Fruit fly (Drosophila melanogaster) whole organism, embryonic: ENCODE data around the gene ND-MNLL.

Experiments
- Aef1 ChIP-seq: fragments of 200-800 bp; sonication (Bioruptor generic); IDR thresholded peaks from 3 replicates; pipeline ENCODE4 v1.3.6; 2022; ENCODE audit warnings: missing biosample characterization, missing genetic modification characterization
- Bdp1 ChIP-seq: fragments of 200-800 bp; sonication (Bioruptor generic); optimal IDR thresholded peaks from 3 replicates; lab custom pipeline; 2016; ENCODE audit warnings: missing biosample characterization, missing genetic modification characterization
- BtbVII ChIP-seq: fragments of 200-800 bp; sonication (Bioruptor generic); optimal IDR thresholded peaks from 3 replicates; lab custom pipeline; 2017; ENCODE audit warnings: missing biosample characterization, mild to moderate bottlenecking, missing genetic modification characterization
- CG11456 ChIP-seq: fragments of 200-800 bp; sonication (Bioruptor generic); IDR thresholded peaks from 3 replicates; pipeline ENCODE4 v1.3.6; 2022; ENCODE audit warnings: missing biosample characterization, missing genetic modification characterization
- CG12104 ChIP-seq: fragments of 200-800 bp; sonication (Bioruptor generic); optimal IDR thresholded peaks from 3 replicates; lab custom pipeline; 2016; ENCODE audit warnings: missing biosample characterization, missing genetic modification characterization
- CG12155 ChIP-seq: fragments of 200-800 bp; sonication (Bioruptor generic); optimal IDR thresholded peaks from 3 replicates; lab custom pipeline; 2016; ENCODE audit warnings: missing biosample characterization, missing genetic modification characterization
- CG1233 ChIP-seq: fragments of 200-800 bp; sonication (Bioruptor generic); optimal IDR thresholded peaks from 4 replicates; lab custom pipeline; 2018; ENCODE audit warnings: missing biosample characterization, mild to moderate bottlenecking, missing genetic modification characterization
- CG13424 ChIP-seq: fragments of 200-800 bp; sonication (Bioruptor generic); optimal IDR thresholded peaks from 2 replicates; lab custom pipeline; 2019; ENCODE audit warnings: missing biosample characterization, mild to moderate bottlenecking, missing genetic modification characterization, moderate library complexity
- CG15073 ChIP-seq: fragments of 200-800 bp; sonication (Bioruptor generic); optimal IDR thresholded peaks from 2 replicates; lab custom pipeline; 2016; ENCODE audit warnings: missing biosample characterization, missing genetic modification characterization
- CG1603 ChIP-seq: fragments of 200-800 bp; sonication (Bioruptor generic); optimal IDR thresholded peaks from 2 replicates; lab custom pipeline; 2019; ENCODE audit warnings: missing biosample characterization, mild to moderate bottlenecking, missing genetic modification characterization, moderate library complexity
- CG17568 ChIP-seq: fragments of 200-800 bp; sonication (Bioruptor generic); optimal IDR thresholded peaks from 2 replicates; lab custom pipeline; 2018; ENCODE audit warnings: missing biosample characterization, mild to moderate bottlenecking, missing genetic modification characterization, moderate library complexity
- CG17612 ChIP-seq: fragments of 200-800 bp; sonication (Bioruptor generic); IDR thresholded peaks from 2 replicates; pipeline ENCODE4 v1.3.6; 2022; ENCODE audit warnings: missing biosample characterization, missing genetic modification characterization
- CG2120 ChIP-seq: fragments of 200-800 bp; sonication (Bioruptor generic); optimal IDR thresholded peaks from 3 replicates; lab custom pipeline; 2016; ENCODE audit warnings: missing biosample characterization, missing genetic modification characterization
- CG2202 ChIP-seq: fragments of 200-800 bp; sonication (Bioruptor generic); optimal IDR thresholded peaks from 2 replicates; lab custom pipeline; 2018; ENCODE audit warnings: missing biosample characterization, mild to moderate bottlenecking, missing genetic modification characterization
- CG31388 ChIP-seq: fragments of 200-800 bp; sonication (Bioruptor generic); optimal IDR thresholded peaks from 2 replicates; lab custom pipeline; 2016; ENCODE audit warnings: missing biosample characterization, missing genetic modification characterization
- CG31441 ChIP-seq: fragments of 200-800 bp; sonication (Bioruptor generic); IDR thresholded peaks from 2 replicates; pipeline ENCODE4 v1.3.6; 2022; ENCODE audit warnings: missing biosample characterization, missing genetic modification characterization
- CG32532 ChIP-seq: fragments of 200-800 bp; sonication (Bioruptor generic); IDR thresholded peaks from 2 replicates; pipeline ENCODE4 v1.3.6; 2022; ENCODE audit warnings: missing biosample characterization, missing genetic modification characterization
- CG32767 ChIP-seq: fragments of 200-800 bp; sonication (Bioruptor generic); IDR thresholded peaks from 2 replicates; pipeline ENCODE4 v1.3.6; 2022; ENCODE audit warnings: missing biosample characterization, missing genetic modification characterization
- CG32772 ChIP-seq: fragments of 200-800 bp; sonication (Bioruptor generic); IDR thresholded peaks from 2 replicates; pipeline ENCODE4 v1.3.6; 2022; ENCODE audit warnings: missing biosample characterization, missing genetic modification characterization
- CG34224 ChIP-seq: fragments of 200-800 bp; sonication (Bioruptor generic); IDR thresholded peaks from 3 replicates; pipeline ENCODE4 v1.3.6; 2022; ENCODE audit warnings: missing biosample characterization, missing genetic modification characterization; ENCODE audit not compliant: partially characterized antibody
- CG4404 ChIP-seq: fragments of 200-800 bp; sonication (Bioruptor generic); IDR thresholded peaks from 2 replicates; pipeline ENCODE4 v1.3.6; 2022; ENCODE audit warnings: missing biosample characterization, missing genetic modification characterization
- CG7271 ChIP-seq: fragments of 200-800 bp; sonication (Bioruptor generic); optimal IDR thresholded peaks from 2 replicates; lab custom pipeline; 2018; ENCODE audit warnings: missing biosample characterization, mild to moderate bottlenecking, missing genetic modification characterization, moderate library complexity
- CG9609 ChIP-seq: fragments of 200-800 bp; sonication (Bioruptor generic); optimal IDR thresholded peaks from 3 replicates; lab custom pipeline; 2016; ENCODE audit warnings: missing biosample characterization, missing genetic modification characterization
- CG9817 ChIP-seq: fragments of 200-800 bp; sonication (Bioruptor generic); optimal IDR thresholded peaks from 2 replicates; lab custom pipeline; 2018; ENCODE audit warnings: missing biosample characterization, mild to moderate bottlenecking, missing genetic modification characterization, moderate library complexity
- CkIIα-i1 ChIP-seq: fragments of 200-800 bp; sonication (Bioruptor generic); IDR thresholded peaks from 2 replicates; pipeline ENCODE4 v1.3.6; 2022; ENCODE audit warnings: missing biosample characterization, missing genetic modification characterization
- Dek ChIP-seq: fragments of 200-800 bp; sonication (Bioruptor generic); optimal IDR thresholded peaks from 3 replicates; lab custom pipeline; 2019; ENCODE audit warnings: missing biosample characterization, mild to moderate bottlenecking, missing genetic modification characterization, moderate library complexity
- HLHmδ ChIP-seq: fragments of 200-800 bp; sonication (Bioruptor generic); optimal IDR thresholded peaks from 2 replicates; lab custom pipeline; 2018; ENCODE audit warnings: missing biosample characterization, mild to moderate bottlenecking, missing genetic modification characterization, moderate library complexity
- Hmr ChIP-seq: fragments of 200-800 bp; sonication (Bioruptor generic); optimal IDR thresholded peaks from 3 replicates; lab custom pipeline; 2017; ENCODE audit warnings: mild to moderate bottlenecking, missing biosample characterization, missing genetic modification reagents, missing genetic modification characterization
- Hr3 ChIP-seq: fragments of 200-800 bp; sonication (Bioruptor generic); optimal IDR thresholded peaks from 3 replicates; lab custom pipeline; 2016; ENCODE audit warnings: missing biosample characterization, missing genetic modification characterization
- Max ChIP-seq: fragments of 200-800 bp; sonication (Bioruptor generic); optimal IDR thresholded peaks from 2 replicates; lab custom pipeline; 2016; ENCODE audit warnings: missing biosample characterization, mild to moderate bottlenecking, missing genetic modification characterization
- Med ChIP-seq: fragments of 200-800 bp; sonication (Bioruptor generic); peaks from one replicate; lab custom pipeline; 2016; ENCODE audit warnings: missing biosample characterization, missing genetic modification characterization, mild to moderate bottlenecking, inconsistent platforms, moderate library complexity
- Meics ChIP-seq: fragments of 200-800 bp; sonication (Bioruptor generic); optimal IDR thresholded peaks from 2 replicates; lab custom pipeline; 2017; ENCODE audit warnings: missing biosample characterization, mild to moderate bottlenecking, missing genetic modification characterization
- Mes4 ChIP-seq: fragments of 200-800 bp; sonication (Bioruptor generic); optimal IDR thresholded peaks from 2 replicates; lab custom pipeline; 2016; ENCODE audit warnings: missing biosample characterization, missing genetic modification characterization
- NC2β ChIP-seq: fragments of 200-800 bp; sonication (Bioruptor generic); optimal IDR thresholded peaks from 2 replicates; lab custom pipeline; 2016; ENCODE audit warnings: missing biosample characterization, missing genetic modification characterization
- Rx ChIP-seq: fragments of 200-800 bp; sonication (Bioruptor generic); IDR thresholded peaks from 2 replicates; pipeline ENCODE4 v1.3.6; 2022; ENCODE audit warnings: missing biosample characterization, missing genetic modification characterization
- Taf1 ChIP-seq: fragments of 200-800 bp; sonication (Bioruptor generic); IDR thresholded peaks from 2 replicates; pipeline ENCODE4 v1.3.6; 2022; ENCODE audit warnings: missing biosample characterization, missing genetic modification characterization
- az2 ChIP-seq: fragments of 200-800 bp; sonication (Bioruptor generic); optimal IDR thresholded peaks from 3 replicates; lab custom pipeline; 2016; ENCODE audit warnings: missing biosample characterization, missing genetic modification characterization
- dm ChIP-seq: fragments of 200-800 bp; sonication (Bioruptor generic); optimal IDR thresholded peaks from 3 replicates; lab custom pipeline; 2016; ENCODE audit warnings: missing biosample characterization, missing genetic modification characterization
- ems ChIP-seq: fragments of 200-800 bp; sonication (Bioruptor generic); optimal IDR thresholded peaks from 3 replicates; lab custom pipeline; 2016; ENCODE audit warnings: missing biosample characterization, missing genetic modification characterization
- fru ChIP-seq: fragments of >200 bp; optimal IDR thresholded peaks from 2 replicates; lab custom pipeline; 2017
- hbn ChIP-seq: fragments of 200-800 bp; sonication (Bioruptor generic); IDR thresholded peaks from 2 replicates; pipeline ENCODE4 v1.3.6; 2022; ENCODE audit warnings: missing biosample characterization, missing genetic modification characterization; ENCODE audit not compliant: partially characterized antibody
- knrl ChIP-seq: fragments of 200-800 bp; sonication (Bioruptor generic); IDR thresholded peaks from 3 replicates; pipeline ENCODE4 v1.3.6; 2022; ENCODE audit warnings: missing biosample characterization, missing genetic modification characterization; ENCODE audit not compliant: partially characterized antibody
- odd ChIP-seq: fragments of 200-800 bp; sonication (Bioruptor generic); optimal IDR thresholded peaks from 2 replicates; lab custom pipeline; 2017; ENCODE audit warnings: missing biosample characterization, mild to moderate bottlenecking, missing genetic modification characterization
- pho ChIP-seq: fragments of 200-800 bp; sonication (Bioruptor generic); optimal IDR thresholded peaks from 2 replicates; lab custom pipeline; 2016; ENCODE audit warnings: missing biosample characterization, missing genetic modification characterization
- ranshi ChIP-seq: fragments of 200-800 bp; sonication (Bioruptor generic); IDR thresholded peaks from 2 replicates; pipeline ENCODE4 v1.3.6; 2022; ENCODE audit warnings: missing biosample characterization, missing genetic modification characterization
- scrt ChIP-seq: fragments of 200-800 bp; sonication (Bioruptor generic); optimal IDR thresholded peaks from 2 replicates; lab custom pipeline; 2018; ENCODE audit warnings: missing biosample characterization, mild to moderate bottlenecking, missing genetic modification characterization, moderate library complexity
- sima ChIP-seq: fragments of 200-800 bp; sonication (Bioruptor generic); optimal IDR thresholded peaks from 2 replicates; lab custom pipeline; 2016; ENCODE audit warnings: missing biosample characterization, missing genetic modification characterization
- slp2 ChIP-seq: fragments of 200-800 bp; sonication (Bioruptor generic); optimal IDR thresholded peaks from 2 replicates; lab custom pipeline; 2016; ENCODE audit warnings: missing biosample characterization, missing genetic modification characterization
- sob ChIP-seq: fragments of 200-800 bp; sonication (Bioruptor generic); IDR thresholded peaks from 2 replicates; pipeline ENCODE4 v1.3.6; 2022; ENCODE audit warnings: missing biosample characterization, missing genetic modification characterization
- stwl ChIP-seq: fragments of 200-800 bp; sonication (Bioruptor generic); optimal IDR thresholded peaks from 3 replicates; lab custom pipeline; 2018; ENCODE audit warnings: missing biosample characterization, mild to moderate bottlenecking, missing genetic modification characterization, moderate library complexity
- tio ChIP-seq: fragments of 200-800 bp; sonication (Bioruptor generic); optimal IDR thresholded peaks from 2 replicates; lab custom pipeline; 2017; ENCODE audit warnings: missing biosample characterization, missing genetic modification characterization, inconsistent platforms
- twi ChIP-seq: fragments of 200-800 bp; optimal IDR thresholded peaks from 2 replicates; lab custom pipeline; 2019; ENCODE audit warnings: missing biosample characterization, mild to moderate bottlenecking, missing genetic modification characterization, moderate library complexity
- unpg ChIP-seq: fragments of 200-800 bp; sonication (Bioruptor generic); optimal IDR thresholded peaks from 3 replicates; lab custom pipeline; 2018; ENCODE audit warnings: missing biosample characterization, mild to moderate bottlenecking, missing genetic modification characterization, moderate library complexity

Gene ND-MNLL

dm6 chrX:7909482-7909881 is 15.9 kb upstream of the ND-MNLL start (continued):
- TF ChIP-seq Dek = no peak
- TF ChIP-seq CG17612 (GFP tag; lab: Robert Waterston, UW) = no peak
- no peak for TF ChIP-seq CG12155 (GFP tag; lab: Kevin White, UChicago)
- TF ChIP-seq fru = no peak
- TF ChIP-seq pho (GFP tag; lab: Kevin White, UChicago) = no peak
- no peak for TF ChIP-seq CG17568
- no peak for TF ChIP-seq CG34224 (GFP tag; lab: Robert Waterston, UW)
- no peak for TF ChIP-seq twi
- TF ChIP-seq CG32532 (GFP tag; lab: Robert Waterston, UW) = peak; percentile 51; the same call in 1 of the 2 replicates
- TF ChIP-seq Mes4 (GFP tag; lab: Kevin White, UChicago) = no peak
- no peak for TF ChIP-seq CG11456 (GFP tag; lab: Robert Waterston, UW)
- no peak for TF ChIP-seq CG4404 (GFP tag; lab: Robert Waterston, UW)
- TF ChIP-seq Med = peak; percentile 79
- TF ChIP-seq BtbVII (GFP tag; lab: Kevin White, UChicago) = no peak
- no peak for TF ChIP-seq slp2 (GFP tag; lab: Kevin White, UChicago)
- TF ChIP-seq CG2120 (GFP tag; lab: Kevin White, UChicago) = peak; percentile 49
- TF ChIP-seq CG15073 (GFP tag; lab: Kevin White, UChicago) = no peak
- TF ChIP-seq CkIIα-i1 (GFP tag; lab: Robert Waterston, UW) = no peak
- TF ChIP-seq Meics = peak; percentile 42
- TF ChIP-seq Max (GFP tag; lab: Kevin White, UChicago) = no peak
- TF ChIP-seq CG31388 (GFP tag; lab: Kevin White, UChicago) = no peak
- no peak for TF ChIP-seq CG12104
- no peak for TF ChIP-seq Bdp1
- TF ChIP-seq Taf1 (GFP tag; lab: Robert Waterston, UW) = no peak
- no peak for TF ChIP-seq dm (GFP tag; lab: Kevin White, UChicago)
- no peak for TF ChIP-seq CG9817 (tag; lab: Kevin White, UChicago)
- TF ChIP-seq ranshi (GFP tag; lab: Robert Waterston, UW) = 0 out of 2 replicates have a peak, but pooled peaks have one; percentile 36
- TF ChIP-seq Hmr = no peak
- peak; percentile 25 for TF ChIP-seq CG13424
- no peak for TF ChIP-seq CG31441 (GFP tag; lab: Robert Waterston, UW)
- TF ChIP-seq unpg = no peak
- no peak for TF ChIP-seq scrt (GFP tag; lab: Kevin White, UChicago)
- TF ChIP-seq Hr3 = no peak
- no peak for TF ChIP-seq CG9609 (GFP tag; lab: Kevin White, UChicago)
- 0 out of 2 replicates have a peak, but pooled peaks have one; percentile 23 for TF ChIP-seq sob (GFP tag; lab: Robert Waterston, UW)
- TF ChIP-seq sima = no peak
- TF ChIP-seq az2 (GFP tag; lab: Kevin White, UChicago) = no peak
- no peak for TF ChIP-seq ems
- TF ChIP-seq hbn (GFP tag; lab: Robert Waterston, UW) = no peak
- no peak for TF ChIP-seq CG7271 (tag; lab: Kevin White, UChicago)
- TF ChIP-seq CG1603 (tag; lab: Kevin White, UChicago) = no peak
- TF ChIP-seq CG1233 = no peak
- TF ChIP-seq tio (GFP tag; lab: Kevin White, UChicago) = no peak
- no peak for TF ChIP-seq stwl (tag; lab: Kevin White, UChicago)
- no peak for TF ChIP-seq CG32772
- TF ChIP-seq odd (GFP tag; lab: Kevin White, UChicago) = no peak
- no peak for TF ChIP-seq Aef1 (GFP tag; lab: Robert Waterston, UW)
- no peak for TF ChIP-seq CG32767
- TF ChIP-seq Rx (GFP tag; lab: Robert Waterston, UW) = no peak
- no peak for TF ChIP-seq knrl
- no peak for TF ChIP-seq HLHmδ (GFP tag; lab: Kevin White, UChicago)
- no peak for TF ChIP-seq CG2202 (tag; lab: Kevin White, UChicago)
- no peak for TF ChIP-seq NC2β
